Fruit fly (Drosophila melanogaster) whole organism, pupa: Measurements from ENCODE around the gene CheA29a.

Source experiments
- CG12605 ChIP-seq: fragments of 200-800 bp; sonication (Bioruptor generic); IDR thresholded peaks from 2 replicates; pipeline ENCODE4 v1.3.6; 2022; ENCODE audit warnings: missing biosample characterization, missing genetic modification characterization
- CG14655 ChIP-seq: fragments of 200-800 bp; sonication (Bioruptor generic); optimal IDR thresholded peaks from 3 replicates; lab custom pipeline; 2017; ENCODE audit warnings: mild to moderate bottlenecking, missing biosample characterization, missing genetic modification reagents, missing genetic modification characterization
- CG15710 ChIP-seq: fragments of 200-800 bp; sonication (Bioruptor generic); optimal IDR thresholded peaks from 2 replicates; lab custom pipeline; 2018; ENCODE audit warnings: missing biosample characterization, mild to moderate bottlenecking, missing genetic modification characterization, moderate library complexity
- CG17806 ChIP-seq: fragments of 200-800 bp; sonication (Bioruptor generic); optimal IDR thresholded peaks from 2 replicates; lab custom pipeline; 2018; ENCODE audit warnings: missing biosample characterization, mild to moderate bottlenecking, missing genetic modification characterization, moderate library complexity
- CG32121 ChIP-seq: fragments of 200-800 bp; sonication (Bioruptor generic); IDR thresholded peaks from 2 replicates; pipeline ENCODE4 v1.3.6; 2022; ENCODE audit warnings: missing biosample characterization, missing genetic modification characterization
- CG34367 ChIP-seq: fragments of 200-800 bp; sonication (Bioruptor generic); optimal IDR thresholded peaks from 2 replicates; lab custom pipeline; 2018; ENCODE audit warnings: missing biosample characterization, mild to moderate bottlenecking, missing genetic modification characterization
- CG8159 ChIP-seq: fragments of 200-800 bp; sonication (Bioruptor generic); optimal IDR thresholded peaks from 3 replicates; lab custom pipeline; 2018; ENCODE audit warnings: missing biosample characterization, mild to moderate bottlenecking, missing genetic modification characterization, moderate library complexity
- CG8301 ChIP-seq: fragments of 200-800 bp; sonication (Bioruptor generic); optimal IDR thresholded peaks from 2 replicates; lab custom pipeline; 2018; ENCODE audit warnings: missing biosample characterization, mild to moderate bottlenecking, missing genetic modification characterization
- CG9948 ChIP-seq: fragments of 200-800 bp; sonication (Bioruptor generic); optimal IDR thresholded peaks from 2 replicates; lab custom pipeline; 2018; ENCODE audit warnings: missing biosample characterization, mild to moderate bottlenecking, missing genetic modification characterization, moderate library complexity
- D1 ChIP-seq: fragments of 200-800 bp; sonication (Bioruptor generic); optimal IDR thresholded peaks from 2 replicates; lab custom pipeline; 2018; ENCODE audit warnings: missing biosample characterization, mild to moderate bottlenecking, missing genetic modification characterization, moderate library complexity
- Snoo ChIP-seq: fragments of 200-800 bp; sonication (Bioruptor generic); optimal IDR thresholded peaks from 3 replicates; lab custom pipeline; 2017; ENCODE audit warnings: missing biosample characterization, mild to moderate bottlenecking, missing genetic modification characterization, inconsistent platforms
- fd96Ca ChIP-seq: fragments of 200-800 bp; sonication (Bioruptor generic); IDR thresholded peaks from 3 replicates; pipeline ENCODE4 v1.3.6; 2022; ENCODE audit warnings: missing biosample characterization, missing genetic modification characterization
- gl ChIP-seq: fragments of 200-800 bp; sonication (Bioruptor generic); optimal IDR thresholded peaks from 2 replicates; lab custom pipeline; 2018; ENCODE audit warnings: missing biosample characterization, mild to moderate bottlenecking, missing genetic modification characterization
- rn ChIP-seq: fragments of 200-800 bp; sonication (Bioruptor generic); IDR thresholded peaks from 2 replicates; pipeline ENCODE4 v1.3.6; 2022; ENCODE audit warnings: missing biosample characterization, missing genetic modification characterization

DNA sequence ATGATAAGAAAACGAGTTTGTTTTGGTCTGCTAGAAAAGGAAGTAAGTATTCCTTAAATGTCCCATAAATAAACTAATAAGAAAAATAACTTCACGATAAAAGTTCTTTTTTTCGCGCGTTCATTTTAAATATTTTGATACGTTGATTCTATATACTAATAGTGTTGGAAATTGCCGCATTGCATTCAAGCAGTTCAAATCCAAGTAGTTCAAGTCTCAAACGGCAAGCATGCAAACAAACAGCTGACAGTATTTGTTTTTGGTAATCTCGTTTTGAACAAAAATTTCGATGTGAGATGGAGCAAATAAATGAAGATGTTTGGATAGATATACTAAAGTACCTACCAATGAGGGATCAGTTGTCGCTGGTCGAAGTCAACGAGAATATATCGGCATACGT, 11.6 kb downstream of the CheA29a start, which contains the start of gene CG13088:
- TF ChIP-seq gl (tag; lab: Kevin White, UChicago) = no peak
- no peak for TF ChIP-seq CG8159 (tag; lab: Kevin White, UChicago)
- no peak for TF ChIP-seq CG14655
- no peak for TF ChIP-seq CG8301
- TF ChIP-seq rn (GFP tag; lab: Robert Waterston, UW) = no peak
- TF ChIP-seq CG32121 (GFP tag; lab: Robert Waterston, UW) = no peak
- TF ChIP-seq Snoo (tag; lab: Kevin White, UChicago) = no peak
- no peak for TF ChIP-seq CG34367 (tag; lab: Kevin White, UChicago)
- TF ChIP-seq CG12605 (GFP tag; lab: Robert Waterston, UW) = no peak
- TF ChIP-seq CG9948 = no peak
- no peak for TF ChIP-seq fd96Ca (GFP tag; lab: Robert Waterston, UW)
- TF ChIP-seq D1 (tag; lab: Kevin White, UChicago) = no peak
- TF ChIP-seq CG15710 (tag; lab: Kevin White, UChicago) = no peak
- no peak for TF ChIP-seq CG17806
